Fruit fly (Drosophila melanogaster) ovary, adult (tissue): ENCODE results near the gene Sam-S.
A peak's percentile ranks its signal among the peaks of the same experiment; 100 is the strongest.

ENCODE experiments used
- CG17801 ChIP-seq: fragments of 200-800 bp; optimal IDR thresholded peaks from 2 replicates; lab custom pipeline; 2019; ENCODE audit warnings: missing biosample characterization, mild to moderate bottlenecking, missing genetic modification characterization, moderate library complexity; ENCODE audit not compliant: partially characterized antibody

The Sam-S gene

DNA sequence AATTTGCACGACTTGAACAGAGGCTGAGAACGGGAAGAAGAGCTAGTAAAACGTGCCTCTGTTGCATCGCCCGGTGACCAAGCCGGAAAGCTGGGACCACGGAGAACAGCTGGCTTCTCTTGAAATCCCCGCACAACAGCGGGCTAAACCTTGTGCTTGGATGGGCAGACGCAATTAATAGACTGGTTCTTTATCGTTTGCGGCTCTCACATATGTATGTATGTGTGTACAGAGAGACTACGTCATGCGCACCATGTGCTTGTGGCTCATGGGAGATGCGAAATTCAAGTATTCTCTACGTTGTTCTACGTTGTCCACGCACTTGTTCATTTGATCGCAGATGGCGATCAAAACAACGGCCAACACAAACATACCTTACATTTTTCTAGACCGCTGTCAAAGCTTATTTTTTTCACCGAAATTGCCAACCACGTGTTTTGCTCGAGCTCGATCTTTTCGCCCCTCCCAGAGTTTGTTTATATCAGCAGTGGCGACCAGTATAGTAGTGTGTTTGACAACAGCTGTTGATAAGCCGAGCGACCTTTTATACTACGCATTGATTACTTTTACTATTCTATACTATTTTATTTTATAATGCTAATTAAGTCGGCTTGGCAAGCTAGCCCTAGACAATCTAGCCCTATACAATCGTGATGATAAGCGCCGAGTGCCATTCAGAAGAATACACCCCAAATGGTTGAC, 2.5 kb downstream of the Sam-S start:
- peak; percentile 20 for TF ChIP-seq CG17801 (GFP tag; lab: Kevin White, UChicago)

- no peak for TF ChIP-seq CG17801 (GFP tag; lab: Kevin White, UChicago)
Measured at dm6 chr2L:110046-110445, 3.3 kb downstream of the Sam-S start.

DNA sequence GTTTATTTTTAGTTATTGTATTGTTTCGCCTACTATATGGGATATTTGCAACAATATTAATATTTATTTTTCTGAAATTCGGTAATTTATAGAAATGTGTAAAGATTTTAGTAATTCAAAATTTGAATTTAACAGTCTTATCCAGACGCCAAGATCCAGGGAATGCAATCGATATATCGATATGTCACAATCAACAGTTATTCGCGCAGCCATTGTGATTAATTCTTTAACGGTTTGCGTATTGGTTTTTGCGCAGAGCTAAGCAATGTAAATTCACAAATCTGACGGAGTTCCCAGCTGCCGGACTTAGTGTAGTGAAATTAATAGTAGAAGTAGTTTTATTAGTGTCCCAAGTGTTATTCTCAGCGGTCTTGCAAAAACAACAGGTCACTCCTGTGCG, 7.7 kb downstream of the Sam-S start, which contains the start of gene ND-15:
Gene ND-15, plus strand, starts transcription at position 298 of the 400 bp plus-strand sequence.
- TF ChIP-seq CG17801 (GFP tag; lab: Kevin White, UChicago) = no peak

dm6 chr2L:116388-116787, 9.7 kb downstream of the Sam-S start, which contains the start of gene CG13694:
CG13694 (minus strand) TSS chr2L:116488.
- no peak for TF ChIP-seq CG17801 (GFP tag; lab: Kevin White, UChicago)

- TF ChIP-seq CG17801 (GFP tag; lab: Kevin White, UChicago) = no peak
Measured at dm6 chr2L:117750-118149, 11.0 kb downstream of the Sam-S start.

DNA sequence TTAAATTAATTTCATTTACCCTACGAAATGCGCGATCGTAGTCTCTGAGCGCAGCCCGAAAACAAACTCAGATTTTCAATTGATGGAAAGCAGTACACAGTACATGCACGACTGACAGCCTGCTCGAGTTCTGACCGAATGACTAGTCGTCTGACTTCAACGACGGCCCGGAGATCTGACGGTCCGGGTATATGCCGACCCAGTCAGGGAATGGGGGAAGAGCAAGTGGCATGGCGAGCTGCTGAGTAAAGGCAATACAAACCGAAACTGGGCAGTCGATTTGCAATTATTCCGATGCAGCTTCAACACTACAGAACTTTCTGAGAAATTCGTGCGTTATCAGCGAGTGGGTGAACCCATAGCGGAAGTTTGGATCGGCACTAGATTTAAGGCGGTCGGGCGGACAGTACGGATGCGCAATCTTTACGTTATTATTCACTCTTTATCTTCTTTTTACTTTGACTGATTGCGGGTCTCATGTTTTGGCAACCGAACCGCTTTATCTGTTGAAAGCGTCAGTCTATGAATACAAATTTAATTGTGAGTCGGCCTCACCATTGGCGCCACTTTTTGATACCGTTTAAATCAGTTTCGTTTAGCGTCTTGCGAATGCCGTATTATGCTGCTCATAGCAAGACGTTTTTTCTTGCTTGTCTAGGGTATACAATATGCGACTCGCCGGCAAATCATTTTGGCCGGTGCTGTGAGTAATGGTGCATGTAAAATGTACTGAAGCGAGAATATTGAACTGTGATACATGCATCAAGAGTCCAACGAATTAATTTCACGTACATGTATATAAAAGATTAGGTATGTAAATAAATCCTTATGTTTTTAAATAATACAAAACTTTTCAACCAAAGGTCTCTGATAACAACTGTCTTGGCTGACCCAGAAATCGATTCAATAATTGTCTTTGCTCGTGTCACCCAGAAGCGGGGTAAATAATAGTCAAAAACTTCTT, 14.1 kb downstream of the Sam-S start:
- TF ChIP-seq CG17801 (GFP tag; lab: Kevin White, UChicago) = no peak

dm6 chr2L:121456-121831, 14.7 kb downstream of the Sam-S start, which contains the start of gene CG4822:
CG4822 (minus strand) TSS chr2L:121754.
- no peak for TF ChIP-seq CG17801 (GFP tag; lab: Kevin White, UChicago)

- no peak for TF ChIP-seq CG17801 (GFP tag; lab: Kevin White, UChicago)
Measured at dm6 chr2L:122167-123006, 15.7 kb downstream of the Sam-S start.

DNA sequence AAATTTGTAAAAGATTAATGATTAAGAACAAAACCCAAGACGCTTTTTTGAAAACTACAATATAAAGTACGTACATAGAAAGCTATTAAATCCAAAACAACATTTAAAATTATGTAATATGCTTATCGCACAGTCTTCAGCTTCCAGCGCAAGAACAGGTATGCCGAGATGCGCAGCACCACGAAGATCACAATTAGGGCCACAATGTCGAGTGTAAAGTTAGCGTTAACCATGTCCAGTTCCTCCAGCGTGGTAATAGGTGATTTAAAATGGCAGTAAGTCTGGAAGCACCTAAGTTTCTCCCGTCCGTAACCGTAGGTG, 16.3 kb downstream of the Sam-S start:
- no peak for TF ChIP-seq CG17801 (GFP tag; lab: Kevin White, UChicago)

dm6 chr2L:125364-126252, 18.9 kb downstream of the Sam-S start:
- peak; percentile 46 for TF ChIP-seq CG17801 (GFP tag; lab: Kevin White, UChicago)

DNA sequence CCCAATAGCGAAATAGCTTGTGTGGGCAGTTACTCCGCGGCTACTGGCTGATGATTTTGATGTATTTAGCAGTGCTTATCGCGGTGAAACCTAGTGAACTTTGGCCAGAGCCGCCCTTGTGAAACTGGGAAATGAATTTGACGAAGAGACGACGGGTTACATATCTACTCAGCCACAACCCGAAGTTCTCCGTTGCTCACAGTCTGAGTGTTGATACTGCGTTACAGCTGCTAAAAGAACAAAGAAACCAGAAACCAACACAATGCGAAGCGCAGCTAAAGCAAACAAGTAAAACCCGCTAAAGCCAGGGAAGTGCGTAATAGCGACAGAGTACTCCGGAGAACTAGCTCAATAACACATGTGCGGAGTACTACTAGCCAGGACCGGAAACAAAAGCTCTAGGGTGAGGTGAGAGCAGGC, 21.6 kb downstream of the Sam-S start:
- TF ChIP-seq CG17801 (GFP tag; lab: Kevin White, UChicago) = no peak

dm6 chr2L:128977-129941, 22.6 kb downstream of the Sam-S start:
- TF ChIP-seq CG17801 (GFP tag; lab: Kevin White, UChicago) = peak; percentile 91

DNA sequence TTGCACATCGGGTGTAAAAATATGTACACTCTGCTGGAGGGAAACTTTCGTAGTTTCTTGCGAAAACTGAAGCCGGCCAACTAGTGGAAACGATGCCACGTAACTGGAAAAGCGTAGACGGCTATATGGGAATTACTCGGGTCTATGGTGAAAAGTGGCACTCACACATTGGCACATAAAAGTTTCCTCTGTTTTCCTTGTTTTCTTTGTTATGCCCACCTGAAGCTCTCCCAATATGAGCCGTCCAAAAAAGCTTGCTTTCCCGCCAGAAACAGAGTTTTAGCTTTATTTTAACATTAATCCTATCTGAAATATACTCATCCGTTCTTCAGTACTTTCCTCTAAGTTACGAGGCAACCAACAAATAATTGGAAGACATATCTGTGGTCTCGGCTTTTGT, 24.0 kb downstream of the Sam-S start, which contains the start of gene CG3164:
Gene CG3164, minus strand, starts transcription at position 101 of the 400 bp plus-strand sequence.
- no peak for TF ChIP-seq CG17801 (GFP tag; lab: Kevin White, UChicago)
